Fruit fly (Drosophila melanogaster) whole organism, embryonic: ENCODE data around the gene Z600.

Experiments
- CG2202 ChIP-seq: fragments of 200-800 bp; sonication (Bioruptor generic); optimal IDR thresholded peaks from 2 replicates; lab custom pipeline; 2018; ENCODE audit warnings: missing biosample characterization, mild to moderate bottlenecking, missing genetic modification characterization
- CG34376 ChIP-seq: fragments of 200-800 bp; sonication (Bioruptor generic); optimal IDR thresholded peaks from 2 replicates; lab custom pipeline; 2018; ENCODE audit warnings: missing biosample characterization, mild to moderate bottlenecking, missing genetic modification characterization
- Doc2 ChIP-seq: fragments of 200-800 bp; sonication (Bioruptor generic); IDR thresholded peaks from 2 replicates; pipeline ENCODE4 v1.3.6; 2022; ENCODE audit warnings: missing biosample characterization, missing genetic modification characterization
- Drgx ChIP-seq: fragments of 200-800 bp; sonication (Bioruptor generic); IDR thresholded peaks from 2 replicates; pipeline ENCODE4 v1.3.6; 2022; ENCODE audit warnings: missing biosample characterization, missing genetic modification characterization

DNA sequence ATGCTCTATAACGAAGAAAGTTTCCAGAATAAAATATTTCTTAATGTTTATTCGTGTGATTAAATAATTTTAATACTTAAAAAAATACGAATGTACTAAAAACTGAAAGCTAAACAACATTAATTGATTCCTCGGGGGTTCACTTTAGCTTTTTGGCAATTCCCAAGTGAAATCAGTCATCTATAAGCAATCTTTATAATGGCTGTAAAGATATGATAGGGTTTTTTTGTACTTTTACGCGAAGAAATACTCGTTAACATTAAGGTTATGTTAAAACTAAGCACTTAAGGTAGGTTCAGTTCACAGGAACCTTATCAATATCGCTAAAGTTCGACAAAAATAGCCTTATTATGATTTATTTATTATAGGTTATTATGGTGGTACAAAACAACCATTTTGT, 11.1 kb downstream of the Z600 start:
- TF ChIP-seq Doc2 (GFP tag; lab: Robert Waterston, UW) (no peak), CG34376 (GFP tag; lab: Kevin White, UChicago) (peak; percentile 62), CG2202 (tag; lab: Kevin White, UChicago) (no peak), Drgx (GFP tag; lab: Robert Waterston, UW) (no peak)
